Worm (Caenorhabditis elegans) whole organism, young adult: ENCODE measurements around the gene hsp-90.

ENCODE experiments used
- B0019.2 ChIP-seq: fragments of 200-800 bp; sonication (Bioruptor generic); conservative IDR thresholded peaks from 2 replicates; pipeline ENCODE4 v1.3.6; 2022; ENCODE audit warnings: missing genetic modification reagents, missing genetic modification characterization, missing compliant biosample characterization
- F10E7.11 ChIP-seq: sonication (generic microtip); optimal IDR thresholded peaks from 2 replicates; lab custom pipeline; 2017; ENCODE audit warnings: mild to moderate bottlenecking, missing genetic modification characterization, moderate library complexity, missing compliant biosample characterization
- K12H6.12 ChIP-seq: fragments of 200-800 bp; sonication (Bioruptor generic); optimal IDR thresholded peaks from 2 replicates; lab custom pipeline; 2018; ENCODE audit warnings: mild to moderate bottlenecking, missing genetic modification characterization, missing compliant biosample characterization
- T26A5.8 ChIP-seq: sonication (generic microtip); optimal IDR thresholded peaks from 2 replicates; lab custom pipeline; 2016; ENCODE audit warnings: missing genetic modification characterization, missing compliant biosample characterization
- ama-1 ChIP-seq, 3 experiments: fragments of 150-350 bp in 1 of 3; sonication (generic microtip) in 2 of 3; optimal IDR thresholded peaks; 2 replicates each; lab custom pipeline; 2014 to 2018; ENCODE audit warnings: missing biosample characterization in 2 of 3, missing genetic modification characterization in 2 of 3, missing genetic modification reagents in 2 of 3
- lin-35 ChIP-seq, 3 experiments: fragments of 150-350 bp in 2 of 3; sonication (generic microtip) in 1 of 3; optimal IDR thresholded peaks; 2 replicates each; lab custom pipeline; 2014 to 2018; ENCODE audit warnings: missing biosample characterization in 3 of 3, missing genetic modification characterization in 3 of 3, missing genetic modification reagents in 3 of 3
- mxl-1 ChIP-seq: sonication (generic microtip); optimal IDR thresholded peaks from 2 replicates; lab custom pipeline; 2016; ENCODE audit warnings: missing genetic modification characterization, missing compliant biosample characterization
- nfya-1 ChIP-seq: sonication (generic microtip); optimal IDR thresholded peaks from 2 replicates; lab custom pipeline; 2017; ENCODE audit warnings: antibody characterized with exemption, missing compliant biosample characterization, missing genetic modification characterization, borderline replicate concordance; ENCODE audit not compliant: insufficient read depth
- rpc-1 ChIP-seq, 2 experiments: fragments of 150-350 bp in 1 of 2; sonication (generic microtip) in 1 of 2; optimal IDR thresholded peaks; 2 replicates each; lab custom pipeline; 2014 to 2018; ENCODE audit warnings: missing biosample characterization in 1 of 2, missing genetic modification characterization in 1 of 2, missing genetic modification reagents in 1 of 2, missing genotype in 1 of 2
- snpc-1.3 ChIP-seq: sonication (generic microtip); optimal IDR thresholded peaks from 2 replicates; lab custom pipeline; 2017; ENCODE audit warnings: missing genetic modification characterization, mild to moderate bottlenecking, missing compliant biosample characterization, antibody characterized with exemption, moderate library complexity, missing genotype, missing genetic modification reagents; ENCODE audit not compliant: insufficient read depth
- snpc-4 ChIP-seq, 5 experiments: fragments of 150-350 bp in 1 of 5; sonication (generic microtip) in 4 of 5; optimal IDR thresholded peaks; 2 replicates each; lab custom pipeline; 2014 to 2018; ENCODE audit warnings: missing genetic modification characterization in 5 of 5, missing biosample characterization in 3 of 5, antibody characterized with exemption in 2 of 5, mild to moderate bottlenecking in 2 of 5, missing compliant biosample characterization in 2 of 5, missing genotype in 2 of 5, moderate library complexity in 2 of 5, missing genetic modification reagents in 1 of 5

DNA sequence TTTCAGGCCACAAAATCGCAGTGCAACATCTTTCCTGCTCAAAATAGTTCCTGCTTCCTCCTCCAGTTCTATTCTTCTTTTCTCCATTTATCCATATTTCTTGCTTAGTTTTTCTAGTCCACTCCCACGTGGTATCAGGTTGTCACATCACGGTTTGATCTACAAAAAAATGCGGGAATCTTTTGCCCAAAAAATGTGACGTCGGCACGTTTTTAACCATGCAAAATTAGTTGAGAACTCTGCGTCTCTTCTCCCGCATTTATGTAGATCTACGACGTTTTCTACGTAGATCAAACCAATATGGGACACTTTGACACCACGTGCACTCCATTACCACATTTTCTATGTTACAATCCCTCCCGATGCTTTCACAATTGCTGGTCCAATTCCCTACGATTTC is 42.7 kb upstream of the hsp-90 start:
- no peak for TF ChIP-seq T26A5.8 (tag; lab: Kevin White, UChicago)
- TF ChIP-seq mxl-1: no peak
- TF ChIP-seq nfya-1 (tag; lab: Kevin White, UChicago): no peak
- TF ChIP-seq snpc-1.3 (tag; lab: Kevin White, UChicago): no peak
- TF ChIP-seq B0019.2 (GFP tag; lab: Robert Waterston, UW): no peak
- TF ChIP-seq rpc-1 (optimal IDR thresholded peaks at IDR 0.05; lab: Kevin White, UChicago): no peak
- no peak for TF ChIP-seq rpc-1 (tag; optimal IDR thresholded peaks at IDR 0.05; lab: Kevin White, UChicago)
- TF ChIP-seq snpc-4 (GFP tag; optimal IDR thresholded peaks at IDR 0.05; lab: Kevin White, UChicago): no peak
- no peak for TF ChIP-seq snpc-4 (tag; optimal IDR thresholded peaks at IDR 0.05; lab: Kevin White, UChicago)
- no peak for TF ChIP-seq K12H6.12
- no peak for TF ChIP-seq F10E7.11 (tag; lab: Kevin White, UChicago)
- no peak for TF ChIP-seq ama-1 (optimal IDR thresholded peaks at IDR 0.05; lab: Kevin White, UChicago)
- no peak for TF ChIP-seq ama-1 (GFP tag; optimal IDR thresholded peaks at IDR 0.05; lab: Kevin White, UChicago)
- TF ChIP-seq lin-35 (GFP tag; optimal IDR thresholded peaks at IDR 0.05; lab: Kevin White, UChicago): no peak
